Fruit fly (Drosophila melanogaster) whole organism: Measurements from ENCODE around the gene nAChRbeta3.

ENCODE experiments used
- CG8478 ChIP-seq: fragments of >200 bp; optimal IDR thresholded peaks from 2 replicates; lab custom pipeline; 2018; ENCODE audit warnings: inconsistent platforms
- Dll ChIP-seq: fragments of >200 bp; optimal IDR thresholded peaks from 2 replicates; lab custom pipeline; 2017
- EcR ChIP-seq, 2 experiments: fragments of >200 bp; optimal IDR thresholded peaks; 2 replicates each; lab custom pipeline; 2017; ENCODE audit warnings: missing biosample characterization in 2 of 2, missing genetic modification characterization in 2 of 2, missing genetic modification reagents in 2 of 2
- pan ChIP-seq: fragments of >200 bp; optimal IDR thresholded peaks from 2 replicates; lab custom pipeline; 2017
- psq ChIP-seq: fragments of >200 bp; optimal IDR thresholded peaks from 2 replicates; lab custom pipeline; 2017
- usp ChIP-seq: fragments of >200 bp; optimal IDR thresholded peaks from 2 replicates; lab custom pipeline; 2017; ENCODE audit warnings: missing biosample characterization, missing genetic modification characterization, mixed read lengths

DNA sequence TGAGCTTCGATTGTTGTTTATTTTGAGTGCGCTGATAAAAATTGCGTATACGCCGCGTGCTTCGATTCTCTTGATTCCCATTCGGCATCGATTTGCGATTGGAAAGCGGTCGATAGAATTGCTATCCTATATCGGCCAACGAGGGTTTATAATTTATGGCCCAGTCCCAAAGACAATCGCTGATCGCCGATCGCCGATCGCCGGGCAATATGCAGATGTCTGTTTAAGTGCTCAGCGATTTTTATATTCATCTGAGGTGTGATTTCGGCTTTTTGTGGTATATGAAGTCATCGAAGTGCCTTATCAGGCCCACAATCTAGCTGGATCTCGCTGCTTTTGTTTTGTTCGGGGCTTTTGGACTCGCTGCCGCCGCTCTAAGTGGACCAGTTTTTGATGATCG, 38.5 kb upstream of the nAChRbeta3 start:
- TF ChIP-seq Dll (lab: Kevin White, UChicago) (no peak), pan (no peak), CG8478 (no peak), EcR (GFP tag; optimal IDR thresholded peaks at IDR 0.05; lab: Kevin White, UChicago) (no peak), psq (lab: Kevin White, UChicago) (no peak), usp (GFP tag; lab: Kevin White, UChicago) (no peak)
